Worm (Caenorhabditis elegans) whole organism, L4 larva: Measurements from ENCODE around the gene ZK632.9.
A peak's percentile ranks its signal among the peaks of the same experiment; 100 is the strongest.

Source experiments
- F44E2.7 ChIP-seq: fragments of 200-800 bp; sonication (Bioruptor generic); IDR thresholded peaks from 2 replicates; pipeline ENCODE4 v2.1.2; 2022; ENCODE audit warnings: missing genetic modification characterization, missing compliant biosample characterization
- Y75B8A.6 ChIP-seq: fragments of 200-800 bp; sonication (Bioruptor generic); IDR thresholded peaks from 2 replicates; pipeline ENCODE4 v1.3.6; 2022; ENCODE audit warnings: missing genetic modification reagents, missing genetic modification characterization, missing compliant biosample characterization
- ZK337.2 ChIP-seq: fragments of 200-800 bp; sonication (Bioruptor generic); IDR thresholded peaks from 2 replicates; pipeline ENCODE4 v1.3.6; 2022; ENCODE audit warnings: missing genetic modification reagents, missing genetic modification characterization, missing compliant biosample characterization
- aha-1 ChIP-seq: fragments of 150-350 bp; peaks from one replicate; lab custom pipeline; 2014; ENCODE audit warnings: missing biosample characterization, missing genetic modification characterization
- attf-4 ChIP-seq: sonication (generic microtip); optimal IDR thresholded peaks from 3 replicates; lab custom pipeline; 2017; ENCODE audit warnings: missing biosample characterization, missing genetic modification characterization
- ceh-32 ChIP-seq: sonication (generic microtip); optimal IDR thresholded peaks from 2 replicates; lab custom pipeline; 2016; ENCODE audit warnings: mild to moderate bottlenecking, missing genetic modification characterization, missing compliant biosample characterization; ENCODE audit not compliant: poor library complexity
- ceh-44 ChIP-seq: fragments of 200-800 bp; sonication (Bioruptor generic); IDR thresholded peaks from 2 replicates; pipeline ENCODE4 v1.3.6; 2022; ENCODE audit warnings: missing genetic modification reagents, missing genetic modification characterization, missing compliant biosample characterization
- ceh-82 ChIP-seq: sonication (generic microtip); optimal IDR thresholded peaks from 2 replicates; lab custom pipeline; 2017; ENCODE audit warnings: missing biosample characterization, missing genetic modification characterization
- daf-16 ChIP-seq, 3 experiments: sonication (generic microtip); optimal IDR thresholded peaks; 2 replicates each; lab custom pipeline; 2016 to 2017; ENCODE audit warnings: missing genetic modification characterization in 3 of 3, missing genetic modification reagents in 3 of 3, mild to moderate bottlenecking in 2 of 3, missing compliant biosample characterization in 2 of 3, missing biosample characterization in 1 of 3, moderate library complexity in 1 of 3
- daf-19 ChIP-seq: fragments of 200-800 bp; sonication (Bioruptor generic); conservative IDR thresholded peaks from 2 replicates; pipeline ENCODE4 v1.3.6; 2022; ENCODE audit warnings: missing genetic modification characterization, missing compliant biosample characterization
- dpl-1 ChIP-seq: fragments of 150-350 bp; optimal IDR thresholded peaks from 2 replicates; lab custom pipeline; 2014; ENCODE audit warnings: missing biosample characterization, missing genetic modification reagents, missing genetic modification characterization
- fos-1 ChIP-seq: fragments of 150-350 bp; optimal IDR thresholded peaks from 2 replicates; lab custom pipeline; 2014; ENCODE audit warnings: missing biosample characterization, missing genetic modification characterization
- hmg-1.1 ChIP-seq: fragments of 200-800 bp; sonication (Bioruptor generic); IDR thresholded peaks from 2 replicates; pipeline ENCODE4 v1.3.6; 2022; ENCODE audit warnings: missing genetic modification reagents, missing genetic modification characterization, missing compliant biosample characterization
- lin-15B ChIP-seq: fragments of 150-350 bp; sonication (generic microtip); optimal IDR thresholded peaks from 3 replicates; lab custom pipeline; 2014; ENCODE audit warnings: missing biosample characterization, missing genetic modification characterization
- lin-38 ChIP-seq: fragments of 200-800 bp; sonication (Bioruptor generic); IDR thresholded peaks from 2 replicates; pipeline ENCODE4 v1.3.6; 2022; ENCODE audit warnings: missing genetic modification reagents, missing genetic modification characterization, missing compliant biosample characterization
- lin-39 ChIP-seq: fragments of 150-350 bp; optimal IDR thresholded peaks from 2 replicates; lab custom pipeline; 2014; ENCODE audit warnings: missing biosample characterization, missing genetic modification reagents, missing genetic modification characterization
- lsy-2 ChIP-seq, 2 experiments: fragments of 150-350 bp in 1 of 2; sonication (generic microtip) in 1 of 2; optimal IDR thresholded peaks; 2 replicates each; lab custom pipeline; 2014 to 2017; ENCODE audit warnings: missing biosample characterization in 2 of 2, missing genetic modification characterization in 2 of 2
- mdt-29 ChIP-seq: fragments of 200-800 bp; sonication (Bioruptor generic); IDR thresholded peaks from 2 replicates; pipeline ENCODE4 v1.3.6; 2022; ENCODE audit warnings: missing genetic modification reagents, missing genetic modification characterization, missing compliant biosample characterization
- mep-1 ChIP-seq: fragments of 150-350 bp; sonication (generic microtip); optimal IDR thresholded peaks from 3 replicates; lab custom pipeline; 2014; ENCODE audit warnings: missing biosample characterization, missing genetic modification characterization
- mes-2 ChIP-seq: sonication (generic microtip); optimal IDR thresholded peaks from 2 replicates; lab custom pipeline; 2016; ENCODE audit warnings: missing genotype, mild to moderate bottlenecking, missing genetic modification characterization, missing compliant biosample characterization; ENCODE audit not compliant: poor library complexity, severe bottlenecking
- nhr-11 ChIP-seq: fragments of 150-350 bp; optimal IDR thresholded peaks from 2 replicates; lab custom pipeline; 2014; ENCODE audit warnings: missing biosample characterization, missing genetic modification characterization
- nhr-237 ChIP-seq: sonication (generic microtip); optimal IDR thresholded peaks from 2 replicates; lab custom pipeline; 2017; ENCODE audit warnings: missing biosample characterization, missing genetic modification characterization
- nhr-25 ChIP-seq: sonication (generic microtip); optimal IDR thresholded peaks from 2 replicates; lab custom pipeline; 2017; ENCODE audit warnings: missing genetic modification characterization, mild to moderate bottlenecking, missing compliant biosample characterization, antibody characterized with exemption, moderate library complexity, borderline replicate concordance; ENCODE audit not compliant: insufficient read depth
- nhr-28 ChIP-seq: fragments of 150-350 bp; optimal IDR thresholded peaks from 2 replicates; lab custom pipeline; 2014; ENCODE audit warnings: missing biosample characterization, missing genetic modification characterization
- set-16 ChIP-seq: fragments of 200-800 bp; sonication (Bioruptor generic); IDR thresholded peaks from 2 replicates; pipeline ENCODE4 v1.3.6; 2022; ENCODE audit warnings: missing genetic modification reagents, missing genetic modification characterization, missing compliant biosample characterization
- snpc-4 ChIP-seq: fragments of 150-350 bp; optimal IDR thresholded peaks from 2 replicates; lab custom pipeline; 2014; ENCODE audit warnings: missing biosample characterization, missing genetic modification characterization
- tag-97 ChIP-seq: fragments of 200-800 bp; sonication (Bioruptor generic); IDR thresholded peaks from 2 replicates; pipeline ENCODE4 v1.3.6; 2022; ENCODE audit warnings: missing genetic modification characterization, missing compliant biosample characterization
- unc-130 ChIP-seq: sonication (generic microtip); optimal IDR thresholded peaks from 2 replicates; lab custom pipeline; 2016; ENCODE audit warnings: missing genetic modification reagents, missing genetic modification characterization, missing compliant biosample characterization
- unc-62 ChIP-seq, 3 experiments: fragments of 150-350 bp in 1 of 3; sonication (generic microtip); optimal IDR thresholded peaks in 2 of 3; peaks in 1 of 3; 1 replicate in 1 of 3; 2 replicates in 2 of 3; lab custom pipeline; 2014 to 2017; ENCODE audit warnings: missing biosample characterization in 3 of 3, missing genetic modification characterization in 3 of 3, missing genetic modification reagents in 3 of 3, missing genotype in 1 of 3
- ztf-11 ChIP-seq: fragments of 150-350 bp; optimal IDR thresholded peaks from 2 replicates; lab custom pipeline; 2014; ENCODE audit warnings: missing biosample characterization, missing genetic modification characterization

The ZK632.9 gene

ce11 chrIII:9802045-9802444 lies 23.2 kb downstream of the ZK632.9 start (continued):
- TF ChIP-seq ztf-11 (tag; lab: Kevin White, UChicago): no peak

DNA sequence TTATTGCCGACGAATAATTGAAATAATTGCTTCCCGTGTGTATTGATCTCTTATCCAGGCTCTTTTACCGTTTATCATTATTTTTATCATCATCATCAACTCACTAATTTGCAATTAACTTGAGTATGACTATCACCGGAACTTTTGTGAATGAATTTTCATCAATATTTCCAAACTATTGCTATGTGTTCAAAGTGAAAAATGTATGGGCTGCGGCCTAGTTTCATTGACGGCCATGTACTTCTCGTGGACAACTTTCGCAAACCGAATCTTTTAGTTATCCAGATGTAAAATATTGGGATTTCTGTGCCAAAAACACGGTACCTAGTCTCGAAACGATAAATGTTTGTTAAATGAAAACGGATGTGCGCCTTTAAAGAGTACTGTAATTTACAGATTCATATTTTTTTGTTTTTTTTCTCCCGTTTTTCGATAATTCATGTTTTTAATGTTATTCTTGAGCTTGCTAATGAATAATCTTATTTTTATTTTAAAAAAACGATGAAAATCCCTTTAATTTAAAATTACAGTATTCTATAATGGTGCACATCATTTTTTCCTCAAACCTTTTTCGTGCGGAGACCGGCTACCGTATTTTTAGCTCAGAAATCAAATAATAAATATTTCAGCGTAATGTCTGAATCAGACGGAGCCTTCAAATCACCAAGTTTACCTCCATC lies 26.6 kb downstream of the ZK632.9 start, which contains the start of gene ZK632.2:
Gene ZK632.2, plus strand, starts transcription at position 630 of the 680 bp plus-strand sequence.
- TF ChIP-seq hmg-1.1 (GFP tag; lab: Robert Waterston, UW) (0 out of 2 replicates have a peak, but pooled peaks have one; percentile 8), nhr-25 (tag; lab: Kevin White, UChicago) (no peak), lin-38 (GFP tag; lab: Robert Waterston, UW) (peak; percentile 26), snpc-4 (no peak), ceh-82 (tag; lab: Kevin White, UChicago) (no peak), mdt-29 (GFP tag; lab: Robert Waterston, UW) (no peak), aha-1 (tag; lab: Kevin White, UChicago) (peak; percentile 68), lsy-2 (tag; optimal IDR thresholded peaks at IDR 0.05; lab: Kevin White, UChicago) (peak in 1 of 2 experiments; percentile 56), mep-1 (tag; lab: Kevin White, UChicago) (no peak), mes-2 (tag; lab: Kevin White, UChicago) (peak; percentile 89), tag-97 (GFP tag; lab: Robert Waterston, UW) (no peak), daf-19 (GFP tag; lab: Robert Waterston, UW) (no peak), fos-1 (tag; lab: Kevin White, UChicago) (no peak), daf-16 (GFP tag; optimal IDR thresholded peaks at IDR 0.05; lab: Kevin White, UChicago) (no peak), daf-16 (tag; optimal IDR thresholded peaks at IDR 0.05; lab: Kevin White, UChicago) (peak; percentile 10), lin-39 (no peak), ztf-11 (tag; lab: Kevin White, UChicago) (no peak)

- TF ChIP-seq ceh-44 (GFP tag; lab: Robert Waterston, UW) (no peak), set-16 (GFP tag; lab: Robert Waterston, UW) (no peak), F44E2.7 (GFP tag; lab: Robert Waterston, UW) (no peak), nhr-237 (tag; lab: Kevin White, UChicago) (no peak), attf-4 (tag; lab: Kevin White, UChicago) (no peak), ZK337.2 (no peak), ceh-32 (tag; lab: Kevin White, UChicago) (no peak), Y75B8A.6 (no peak), nhr-11 (tag; lab: Kevin White, UChicago) (no peak)
Measured at ce11 chrIII:9796448-9796847, 28.8 kb downstream of the ZK632.9 start, which contains the start of gene srxa-10. Gene srxa-10, minus strand, starts transcription at chrIII:9796548.

- TF ChIP-seq nhr-28 (tag; lab: Kevin White, UChicago): peak; percentile 70
- TF ChIP-seq dpl-1 (GFP tag; lab: Kevin White, UChicago): peak; percentile 79
- no peak for TF ChIP-seq nhr-25 (tag; lab: Kevin White, UChicago)
- peak; percentile 62 for TF ChIP-seq unc-130 (GFP tag; lab: Kevin White, UChicago)
- TF ChIP-seq lin-15B (tag; lab: Kevin White, UChicago): no peak
- TF ChIP-seq daf-16 (GFP tag; optimal IDR thresholded peaks at IDR 0.05; lab: Kevin White, UChicago): no peak
- peak; percentile 23 for TF ChIP-seq daf-16 (tag; optimal IDR thresholded peaks at IDR 0.05; lab: Kevin White, UChicago)
- TF ChIP-seq unc-62 (GFP tag; optimal IDR thresholded peaks at IDR 0.05 in 1 of 2; lab: Kevin White, UChicago): peak in 1 of 2 experiments; percentile 11
- TF ChIP-seq unc-62 (tag; optimal IDR thresholded peaks at IDR 0.05; lab: Kevin White, UChicago): no peak
Measured at ce11 chrIII:9793592-9794417, 31.4 kb downstream of the ZK632.9 start, which contains the start of the genes R10E11.9 and mcm-6. Gene R10E11.9, minus strand, starts transcription at chrIII:9793642. Gene mcm-6, plus strand, starts transcription at chrIII:9794367.
